Worm (Caenorhabditis elegans): ENCODE results near the gene cbn-1.
"Not testable (repeated sequence)": the region's sequence is repeated elsewhere in the genome, so short reads cannot be mapped to it uniquely, and the experiment has no call there.

- not testable (repeated sequence) for TF ChIP-seq him-1, dao-5, W03F9.2 (tag; optimal IDR thresholded peaks at IDR 0.05)
Measured at ce11 chrII:312110-312509, 20.2 kb downstream of the cbn-1 start, which contains the start of gene mps-2.
